Fruit fly (Drosophila melanogaster): ENCODE results near the gene mip130.

The mip130 gene

dm6 chrX:1861620-1862184 lies 46.3 kb upstream of the mip130 start, which contains the start of gene deltaCOP (continued):
- TF ChIP-seq CG8924 (tag; optimal IDR thresholded peaks at IDR 0.05) (peak; percentile 75), ci (GFP tag; IDR thresholded peaks at IDR 0.05) (peak; percentile 83), crc (GFP tag; optimal IDR thresholded peaks at IDR 0.05) (peak; percentile 83), bigmax (GFP tag; optimal IDR thresholded peaks at IDR 0.05) (no peak), CG11504 (tag; optimal IDR thresholded peaks at IDR 0.05) (no peak), run (tag; optimal IDR thresholded peaks at IDR 0.05) (peak; percentile 30), insv (GFP tag; optimal IDR thresholded peaks at IDR 0.05) (peak in 1 of 2 experiments; percentile 39), fu2 (GFP tag; optimal IDR thresholded peaks at IDR 0.05) (peak; percentile 94), CG16779 (GFP tag; IDR thresholded peaks at IDR 0.05) (no peak), CG15696 (tag; optimal IDR thresholded peaks at IDR 0.05) (peak; percentile 50), CG7372 (GFP tag; IDR thresholded peaks at IDR 0.05) (peak; percentile 73), Six4 (GFP tag; optimal IDR thresholded peaks at IDR 0.05) (peak; percentile 78), Pdp1 (GFP tag; optimal IDR thresholded peaks at IDR 0.05) (peak; percentile 85 to 91), eyg (GFP tag; optimal IDR thresholded peaks at IDR 0.05) (peak; percentile 83), Gsc (GFP tag; IDR thresholded peaks at IDR 0.05) (peak; percentile 45; the same call in 1 of the 2 replicates), CG9215 (GFP tag; IDR thresholded peaks at IDR 0.05) (peak; percentile 88), CG18619 (GFP tag; optimal IDR thresholded peaks at IDR 0.05) (peak; percentile 74), CG2202 (tag; optimal IDR thresholded peaks at IDR 0.05) (peak; percentile 47), repo (GFP tag; optimal IDR thresholded peaks at IDR 0.05) (peak; percentile 85), lola (GFP tag; optimal IDR thresholded peaks at IDR 0.05) (peak in 1 of 3 experiments; percentile 38), az2 (GFP tag; optimal IDR thresholded peaks at IDR 0.05) (peak; percentile 80), dimm (GFP tag; IDR thresholded peaks at IDR 0.05) (no peak), CG11093 (GFP tag; IDR thresholded peaks at IDR 0.05) (peak; percentile 78; the same call in 2 of the 3 replicates), lbe (GFP tag; optimal IDR thresholded peaks at IDR 0.05) (peak; percentile 82), Hsf (GFP tag; optimal IDR thresholded peaks at IDR 0.05) (peak; percentile 92), CG12744 (GFP tag; optimal IDR thresholded peaks at IDR 0.05) (peak; percentile 83), Doc2 (GFP tag; IDR thresholded peaks at IDR 0.05) (peak; percentile 43; the same call in 1 of the 2 replicates), Lpt (GFP tag; optimal IDR thresholded peaks at IDR 0.05) (no peak), CG17186 (GFP tag; optimal IDR thresholded peaks at IDR 0.05) (peak; percentile 21), Dip2 (GFP tag; IDR thresholded peaks at IDR 0.05) (peak; percentile 58), lab (GFP tag; optimal IDR thresholded peaks at IDR 0.05) (no peak), Ravus (GFP tag; IDR thresholded peaks at IDR 0.05) (peak; percentile 24; the same call in 1 of the 2 replicates), sob (GFP tag; IDR thresholded peaks at IDR 0.05) (peak; percentile 90), Side (GFP tag; optimal IDR thresholded peaks at IDR 0.05) (peak; percentile 83), Dref (GFP tag; IDR thresholded peaks at IDR 0.05) (0 out of 2 replicates have a peak, but pooled peaks have one; percentile 26), usp (GFP tag; optimal IDR thresholded peaks at IDR 0.05) (no peak), Trl (optimal IDR thresholded peaks at IDR 0.05) (no peak), Trl (GFP tag; optimal IDR thresholded peaks at IDR 0.05) (peak; percentile 87), CG31441 (GFP tag; IDR thresholded peaks at IDR 0.05) (no peak; the same call in 1 of the 2 replicates), CG31224 (GFP tag; IDR thresholded peaks at IDR 0.05) (peak; percentile 79), CG4820 (GFP tag; optimal IDR thresholded peaks at IDR 0.05) (peak; percentile 80), Tbp (GFP tag; optimal IDR thresholded peaks at IDR 0.05) (no peak), Opbp (GFP tag; IDR thresholded peaks at IDR 0.05; ENCODE audit: partially characterized antibody) (0 out of 3 replicates have a peak, but pooled peaks have one; percentile 36), CG17829 (tag; optimal IDR thresholded peaks at IDR 0.05) (peak; percentile 69), tup (GFP tag; optimal IDR thresholded peaks at IDR 0.05) (peak; percentile 61), CG11723 (GFP tag; optimal IDR thresholded peaks at IDR 0.05) (peak; percentile 53), dmrt11E (tag; optimal IDR thresholded peaks at IDR 0.05) (peak; percentile 66), CG6272 (GFP tag; IDR thresholded peaks at IDR 0.05) (peak; percentile 59), oc (tag; optimal IDR thresholded peaks at IDR 0.05) (peak; percentile 36), pho (GFP tag; optimal IDR thresholded peaks at IDR 0.05) (peak; percentile 94), salm (tag; optimal IDR thresholded peaks at IDR 0.05) (peak; percentile 32)
